Worm (Caenorhabditis elegans) whole organism, L2 larva: ENCODE measurements around the gene T15B7.8.
A peak's percentile ranks its signal among the peaks of the same experiment; 100 is the strongest.

Source experiments
- C34F6.9 ChIP-seq: fragments of 150-350 bp; optimal IDR thresholded peaks from 2 replicates; lab custom pipeline; 2014; ENCODE audit warnings: missing biosample characterization, missing genetic modification characterization
- F13H6.1 ChIP-seq: sonication (generic microtip); optimal IDR thresholded peaks from 2 replicates; lab custom pipeline; 2016; ENCODE audit warnings: missing genetic modification characterization, missing compliant biosample characterization
- R02D3.7 ChIP-seq: fragments of 150-350 bp; optimal IDR thresholded peaks from 2 replicates; lab custom pipeline; 2014; ENCODE audit warnings: missing biosample characterization, missing genetic modification characterization
- Y55F3AM.14 ChIP-seq: fragments of 200-800 bp; sonication (Bioruptor generic); optimal IDR thresholded peaks from 2 replicates; lab custom pipeline; 2018; ENCODE audit warnings: mild to moderate bottlenecking, missing genetic modification characterization, missing compliant biosample characterization
- ZK546.5 ChIP-seq: sonication (generic microtip); optimal IDR thresholded peaks from 2 replicates; lab custom pipeline; 2017; ENCODE audit warnings: missing biosample characterization, missing genetic modification characterization
- alr-1 ChIP-seq: fragments of 150-350 bp; optimal IDR thresholded peaks from 2 replicates; lab custom pipeline; 2014; ENCODE audit warnings: missing biosample characterization, missing genetic modification characterization
- aly-2 ChIP-seq: fragments of 150-350 bp; optimal IDR thresholded peaks from 2 replicates; lab custom pipeline; 2014; ENCODE audit warnings: missing biosample characterization, missing genetic modification characterization
- ama-1 ChIP-seq: fragments of 150-350 bp; optimal IDR thresholded peaks from 2 replicates; lab custom pipeline; 2018; ENCODE audit warnings: inconsistent platforms
- blmp-1 ChIP-seq: sonication (generic microtip); optimal IDR thresholded peaks from 2 replicates; lab custom pipeline; 2017; ENCODE audit warnings: missing genetic modification characterization, mild to moderate bottlenecking, missing compliant biosample characterization, antibody characterized with exemption, moderate library complexity; ENCODE audit not compliant: insufficient read depth
- ceh-16 ChIP-seq: fragments of 150-350 bp; optimal IDR thresholded peaks from 2 replicates; lab custom pipeline; 2014; ENCODE audit warnings: missing biosample characterization, missing genetic modification characterization
- ceh-82 ChIP-seq: fragments of 150-350 bp; optimal IDR thresholded peaks from 2 replicates; lab custom pipeline; 2014; ENCODE audit warnings: missing biosample characterization, missing genetic modification characterization
- crh-2 ChIP-seq: sonication (generic microtip); optimal IDR thresholded peaks from 2 replicates; lab custom pipeline; 2017; ENCODE audit warnings: missing biosample characterization, missing genetic modification characterization
- dmd-4 ChIP-seq: sonication (generic microtip); optimal IDR thresholded peaks from 2 replicates; lab custom pipeline; 2017; ENCODE audit warnings: missing biosample characterization, missing genetic modification characterization
- egl-27 ChIP-seq: sonication (generic microtip); optimal IDR thresholded peaks from 3 replicates; lab custom pipeline; 2017; ENCODE audit warnings: missing biosample characterization, missing genetic modification reagents, missing genetic modification characterization
- elt-1 ChIP-seq: fragments of 150-350 bp; optimal IDR thresholded peaks from 2 replicates; lab custom pipeline; 2014; ENCODE audit warnings: missing biosample characterization, missing genetic modification characterization
- elt-3 ChIP-seq: sonication (generic microtip); optimal IDR thresholded peaks from 2 replicates; lab custom pipeline; 2017; ENCODE audit warnings: missing biosample characterization, missing genetic modification characterization
- fos-1 ChIP-seq: fragments of 150-350 bp; optimal IDR thresholded peaks from 2 replicates; lab custom pipeline; 2014; ENCODE audit warnings: missing biosample characterization, missing genetic modification characterization
- gmeb-1 ChIP-seq: fragments of 150-350 bp; optimal IDR thresholded peaks from 2 replicates; lab custom pipeline; 2014; ENCODE audit warnings: missing biosample characterization, missing genetic modification characterization
- lin-11 ChIP-seq: fragments of 150-350 bp; sonication (generic microtip); optimal IDR thresholded peaks from 2 replicates; lab custom pipeline; 2014; ENCODE audit warnings: missing biosample characterization, missing genetic modification characterization, inconsistent platforms, mixed read lengths
- lin-13 ChIP-seq: fragments of 150-350 bp; optimal IDR thresholded peaks from 2 replicates; lab custom pipeline; 2014; ENCODE audit warnings: missing biosample characterization, missing genetic modification reagents, missing genetic modification characterization
- lin-39 ChIP-seq: fragments of 150-350 bp; optimal IDR thresholded peaks from 2 replicates; lab custom pipeline; 2014; ENCODE audit warnings: missing biosample characterization, missing genetic modification reagents, missing genetic modification characterization
- lsy-2 ChIP-seq, 2 experiments: fragments of 150-350 bp in 1 of 2; sonication (generic microtip) in 1 of 2; optimal IDR thresholded peaks; 2 replicates each; lab custom pipeline; 2014 to 2017; ENCODE audit warnings: missing biosample characterization in 2 of 2, missing genetic modification characterization in 2 of 2
- mab-5 ChIP-seq: fragments of 150-350 bp; optimal IDR thresholded peaks from 2 replicates; lab custom pipeline; 2014; ENCODE audit warnings: missing biosample characterization, missing genetic modification characterization
- mbf-1 ChIP-seq: sonication (generic microtip); optimal IDR thresholded peaks from 2 replicates; lab custom pipeline; 2017; ENCODE audit warnings: missing biosample characterization, missing genetic modification characterization
- mdl-1 ChIP-seq, 2 experiments: fragments of 150-350 bp in 1 of 2; sonication (generic microtip) in 1 of 2; optimal IDR thresholded peaks; 2 replicates each; lab custom pipeline; 2017; ENCODE audit warnings: missing biosample characterization in 2 of 2, missing genetic modification characterization in 2 of 2
- nhr-10 ChIP-seq: sonication (generic microtip); optimal IDR thresholded peaks from 2 replicates; lab custom pipeline; 2017; ENCODE audit warnings: missing biosample characterization, missing genetic modification characterization
- nhr-11 ChIP-seq: fragments of 150-350 bp; optimal IDR thresholded peaks from 2 replicates; lab custom pipeline; 2014; ENCODE audit warnings: missing biosample characterization, missing genetic modification characterization
- nhr-12 ChIP-seq: fragments of 150-350 bp; optimal IDR thresholded peaks from 2 replicates; lab custom pipeline; 2014; ENCODE audit warnings: missing biosample characterization, missing genetic modification characterization
- nhr-129 ChIP-seq: fragments of 150-350 bp; optimal IDR thresholded peaks from 2 replicates; lab custom pipeline; 2014; ENCODE audit warnings: missing biosample characterization, missing genetic modification characterization
- nhr-21 ChIP-seq: fragments of 150-350 bp; optimal IDR thresholded peaks from 2 replicates; lab custom pipeline; 2014; ENCODE audit warnings: missing biosample characterization, missing genetic modification characterization
- nhr-23 ChIP-seq: fragments of 150-350 bp; optimal IDR thresholded peaks from 2 replicates; lab custom pipeline; 2014; ENCODE audit warnings: missing biosample characterization, missing genetic modification reagents, missing genetic modification characterization
- nhr-237 ChIP-seq: fragments of 150-350 bp; optimal IDR thresholded peaks from 2 replicates; lab custom pipeline; 2014; ENCODE audit warnings: missing biosample characterization, missing genetic modification characterization
- nhr-25 ChIP-seq: fragments of 150-350 bp; sonication (generic microtip); optimal IDR thresholded peaks from 3 replicates; lab custom pipeline; 2014; ENCODE audit warnings: missing biosample characterization, missing genetic modification characterization
- nhr-6 ChIP-seq: fragments of 150-350 bp; optimal IDR thresholded peaks from 2 replicates; lab custom pipeline; 2014; ENCODE audit warnings: missing biosample characterization, missing genetic modification characterization
- nhr-77 ChIP-seq: fragments of 150-350 bp; optimal IDR thresholded peaks from 2 replicates; lab custom pipeline; 2014; ENCODE audit warnings: missing biosample characterization, missing genetic modification characterization
- peb-1 ChIP-seq: fragments of 150-350 bp; optimal IDR thresholded peaks from 2 replicates; lab custom pipeline; 2014; ENCODE audit warnings: missing biosample characterization, missing genetic modification characterization
- sem-4 ChIP-seq: fragments of 150-350 bp; optimal IDR thresholded peaks from 2 replicates; lab custom pipeline; 2014; ENCODE audit warnings: missing biosample characterization, missing genetic modification reagents, missing genetic modification characterization
- skn-1 ChIP-seq: sonication (generic microtip); optimal IDR thresholded peaks from 2 replicates; lab custom pipeline; 2017; ENCODE audit warnings: missing biosample characterization, missing genetic modification characterization
- sma-3 ChIP-seq: sonication (generic microtip); optimal IDR thresholded peaks from 2 replicates; lab custom pipeline; 2016; ENCODE audit warnings: missing genetic modification reagents, missing genetic modification characterization, missing compliant biosample characterization
- sma-9 ChIP-seq, 2 experiments: fragments of 150-350 bp in 1 of 2; sonication (generic microtip) in 1 of 2; optimal IDR thresholded peaks; 2 replicates each; lab custom pipeline; 2014 to 2016; ENCODE audit warnings: missing genetic modification characterization in 2 of 2, mild to moderate bottlenecking in 1 of 2, missing biosample characterization in 1 of 2, missing compliant biosample characterization in 1 of 2, missing genetic modification reagents in 1 of 2, moderate library complexity in 1 of 2
- snpc-4 ChIP-seq: fragments of 150-350 bp; optimal IDR thresholded peaks from 2 replicates; lab custom pipeline; 2014; ENCODE audit warnings: missing biosample characterization, missing genetic modification characterization
- unc-39 ChIP-seq: fragments of 150-350 bp; optimal IDR thresholded peaks from 2 replicates; lab custom pipeline; 2014; ENCODE audit warnings: missing biosample characterization, missing genetic modification characterization
- unc-55 ChIP-seq: fragments of 150-350 bp; sonication (generic microtip); optimal IDR thresholded peaks from 3 replicates; lab custom pipeline; 2014; ENCODE audit warnings: missing biosample characterization, missing genetic modification reagents, missing genetic modification characterization
- unc-62 ChIP-seq: fragments of 150-350 bp; optimal IDR thresholded peaks from 2 replicates; lab custom pipeline; 2014; ENCODE audit warnings: missing biosample characterization, missing genetic modification reagents, missing genetic modification characterization
- zag-1 ChIP-seq: fragments of 150-350 bp; optimal IDR thresholded peaks from 2 replicates; lab custom pipeline; 2014; ENCODE audit warnings: missing biosample characterization, missing genetic modification characterization
- ztf-1 ChIP-seq: fragments of 200-800 bp; sonication (Bioruptor generic); conservative IDR thresholded peaks from 2 replicates; pipeline ENCODE4 v1.3.6; 2022; ENCODE audit warnings: missing genetic modification characterization, missing compliant biosample characterization
- ztf-11 ChIP-seq: sonication (generic microtip); optimal IDR thresholded peaks from 2 replicates; lab custom pipeline; 2017; ENCODE audit warnings: missing biosample characterization, missing genetic modification characterization
- ztf-4 ChIP-seq: fragments of 150-350 bp; optimal IDR thresholded peaks from 2 replicates; lab custom pipeline; 2014; ENCODE audit warnings: missing biosample characterization, missing genetic modification characterization

Gene T15B7.8

DNA sequence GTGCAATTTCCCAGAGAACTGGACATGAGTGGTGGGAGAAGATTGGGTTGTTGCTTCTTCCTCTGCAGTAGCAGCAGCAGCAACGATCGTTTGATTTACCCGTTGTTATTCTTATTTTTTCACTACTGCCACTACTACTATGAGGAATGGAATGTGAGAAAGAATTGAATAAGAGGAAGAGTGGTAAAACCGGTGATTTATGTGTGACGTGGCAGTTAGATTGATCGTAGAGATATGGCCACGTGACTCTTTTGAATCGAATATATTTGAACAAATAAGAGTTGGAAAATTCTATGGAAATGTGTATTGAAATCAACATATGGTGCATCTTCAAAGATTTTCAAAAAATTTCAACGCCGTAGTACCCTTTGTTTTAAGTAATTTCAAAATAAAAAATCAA is 25.3 kb upstream of the T15B7.8 start:
- TF ChIP-seq ztf-4 (no peak), crh-2 (tag; lab: Kevin White, UChicago) (peak; percentile 83), R02D3.7 (tag; lab: Kevin White, UChicago) (no peak), C34F6.9 (tag; lab: Kevin White, UChicago) (peak; percentile 7), zag-1 (tag; lab: Kevin White, UChicago) (no peak)

- TF ChIP-seq egl-27 (tag; lab: Kevin White, UChicago) (no peak), ztf-1 (GFP tag; lab: Robert Waterston, UW) (no peak), lin-39 (no peak), mdl-1 (tag; optimal IDR thresholded peaks at IDR 0.05; lab: Kevin White, UChicago) (peak in 1 of 2 experiments; percentile 41), nhr-23 (tag; lab: Kevin White, UChicago) (no peak), lin-13 (GFP tag; lab: Kevin White, UChicago) (no peak), nhr-25 (tag; lab: Kevin White, UChicago) (peak; percentile 41), nhr-12 (no peak), fos-1 (tag; lab: Kevin White, UChicago) (peak; percentile 87), mbf-1 (tag; lab: Kevin White, UChicago) (no peak), gmeb-1 (no peak), crh-2 (tag; lab: Kevin White, UChicago) (peak; percentile 31), F13H6.1 (tag; lab: Kevin White, UChicago) (peak; percentile 38), blmp-1 (tag; lab: Kevin White, UChicago) (no peak), nhr-21 (tag; lab: Kevin White, UChicago) (no peak), ZK546.5 (tag; lab: Kevin White, UChicago) (no peak), elt-1 (tag; lab: Kevin White, UChicago) (no peak), elt-3 (tag; lab: Kevin White, UChicago) (no peak), unc-55 (GFP tag; lab: Kevin White, UChicago) (peak; percentile 65), peb-1 (tag; lab: Kevin White, UChicago) (no peak), lsy-2 (tag; optimal IDR thresholded peaks at IDR 0.05; lab: Kevin White, UChicago) (peak in 1 of 2 experiments; percentile 50), sma-3 (GFP tag; lab: Kevin White, UChicago) (no peak), nhr-6 (tag; lab: Kevin White, UChicago) (no peak), alr-1 (tag; lab: Kevin White, UChicago) (no peak), nhr-237 (tag; lab: Kevin White, UChicago) (no peak), unc-62 (GFP tag; lab: Kevin White, UChicago) (no peak), ceh-16 (tag; lab: Kevin White, UChicago) (no peak), nhr-11 (no peak), mab-5 (tag; lab: Kevin White, UChicago) (no peak), snpc-4 (tag; lab: Kevin White, UChicago) (no peak), R02D3.7 (tag; lab: Kevin White, UChicago) (no peak), dmd-4 (tag; lab: Kevin White, UChicago) (no peak), ztf-4 (no peak), lin-11 (tag; lab: Kevin White, UChicago) (no peak), ama-1 (no peak), nhr-129 (tag; lab: Kevin White, UChicago) (peak; percentile 41), nhr-10 (tag; lab: Kevin White, UChicago) (no peak), ztf-11 (tag; lab: Kevin White, UChicago) (no peak), aly-2 (tag; lab: Kevin White, UChicago) (no peak), skn-1 (tag; lab: Kevin White, UChicago) (no peak), nhr-77 (tag; lab: Kevin White, UChicago) (no peak), unc-39 (no peak), sem-4 (tag; lab: Kevin White, UChicago) (peak; percentile 28), zag-1 (tag; lab: Kevin White, UChicago) (no peak), sma-9 (GFP tag; optimal IDR thresholded peaks at IDR 0.05; lab: Kevin White, UChicago) (peak; percentile 56), sma-9 (tag; optimal IDR thresholded peaks at IDR 0.05; lab: Kevin White, UChicago) (no peak), Y55F3AM.14 (GFP tag; lab: Kevin White, UChicago) (no peak), C34F6.9 (tag; lab: Kevin White, UChicago) (peak; percentile 22), ceh-82 (tag; lab: Kevin White, UChicago) (no peak)
Measured at ce11 chrV:6796894-6797293, 24.7 kb upstream of the T15B7.8 start.
